Fruit fly (Drosophila melanogaster) whole organism, prepupa: ENCODE measurements around the gene Proc.

Experiments used
- CG10631 ChIP-seq: fragments of 200-800 bp; sonication (Bioruptor generic); optimal IDR thresholded peaks from 2 replicates; lab custom pipeline; 2016; ENCODE audit warnings: missing biosample characterization, missing genetic modification characterization
- CG11762 ChIP-seq: fragments of 200-800 bp; sonication (Bioruptor generic); optimal IDR thresholded peaks from 3 replicates; lab custom pipeline; 2016; ENCODE audit warnings: missing biosample characterization, missing genetic modification characterization; ENCODE audit not compliant: insufficient read depth
- CG11902 ChIP-seq: fragments of 200-800 bp; sonication (Bioruptor generic); optimal IDR thresholded peaks from 3 replicates; lab custom pipeline; 2016; ENCODE audit warnings: missing biosample characterization, missing genetic modification characterization
- CG15336 ChIP-seq: fragments of 200-800 bp; sonication (Bioruptor generic); IDR thresholded peaks from 2 replicates; pipeline ENCODE4 v1.3.6; 2022; ENCODE audit warnings: missing biosample characterization, missing genetic modification characterization
- CG16779 ChIP-seq: fragments of 200-800 bp; sonication (Bioruptor generic); optimal IDR thresholded peaks from 3 replicates; lab custom pipeline; 2017; ENCODE audit warnings: missing biosample characterization, mild to moderate bottlenecking, missing genetic modification characterization
- CG3032 ChIP-seq: fragments of 200-800 bp; optimal IDR thresholded peaks from 2 replicates; lab custom pipeline; 2019; ENCODE audit warnings: missing biosample characterization, mild to moderate bottlenecking, missing genetic modification characterization, moderate library complexity
- CG31627 ChIP-seq: fragments of 200-800 bp; sonication (Bioruptor generic); optimal IDR thresholded peaks from 3 replicates; lab custom pipeline; 2016; ENCODE audit warnings: missing biosample characterization, missing genetic modification characterization
- CG32006 ChIP-seq: fragments of 200-800 bp; sonication (Bioruptor generic); optimal IDR thresholded peaks from 3 replicates; lab custom pipeline; 2017; ENCODE audit warnings: missing biosample characterization, mild to moderate bottlenecking, missing genetic modification characterization
- CG3919 ChIP-seq: fragments of 200-800 bp; sonication (Bioruptor generic); optimal IDR thresholded peaks from 3 replicates; lab custom pipeline; 2016; ENCODE audit warnings: missing biosample characterization, missing genetic modification characterization
- CG4318 ChIP-seq: fragments of 200-800 bp; sonication (Bioruptor generic); optimal IDR thresholded peaks from 3 replicates; lab custom pipeline; 2017; ENCODE audit warnings: missing biosample characterization, mild to moderate bottlenecking, missing genetic modification characterization
- CG6163 ChIP-seq: fragments of 200-800 bp; sonication (Bioruptor generic); IDR thresholded peaks from 3 replicates; pipeline ENCODE4 v1.3.6; 2022; ENCODE audit warnings: missing biosample characterization, missing genetic modification characterization
- CG6792 ChIP-seq: fragments of 200-800 bp; sonication (Bioruptor generic); optimal IDR thresholded peaks from 3 replicates; lab custom pipeline; 2016; ENCODE audit warnings: missing biosample characterization, missing genetic modification characterization
- CG7368 ChIP-seq: fragments of 200-800 bp; sonication (Bioruptor generic); optimal IDR thresholded peaks from 3 replicates; lab custom pipeline; 2016; ENCODE audit warnings: missing biosample characterization, missing genetic modification characterization
- CG8119 ChIP-seq: fragments of 200-800 bp; sonication (Bioruptor generic); IDR thresholded peaks from 3 replicates; pipeline ENCODE4 v1.3.6; 2022; ENCODE audit warnings: missing biosample characterization, missing genetic modification characterization
- CG8632 ChIP-seq: fragments of 200-800 bp; sonication (Bioruptor generic); optimal IDR thresholded peaks from 3 replicates; lab custom pipeline; 2016; ENCODE audit warnings: missing biosample characterization, missing genetic modification characterization
- CG9139 ChIP-seq: fragments of 200-800 bp; sonication (Bioruptor generic); optimal IDR thresholded peaks from 3 replicates; lab custom pipeline; 2017; ENCODE audit warnings: missing biosample characterization, mild to moderate bottlenecking, missing genetic modification characterization
- Eip75B ChIP-seq: fragments of 200-800 bp; sonication (Bioruptor generic); optimal IDR thresholded peaks from 3 replicates; lab custom pipeline; 2016; ENCODE audit warnings: missing biosample characterization, missing genetic modification characterization
- Eip78C ChIP-seq: fragments of 200-800 bp; sonication (Bioruptor generic); peaks from one replicate; lab custom pipeline; 2016; ENCODE audit warnings: missing biosample characterization, missing genetic modification characterization
- Eip93F ChIP-seq: fragments of 200-800 bp; sonication (Bioruptor generic); optimal IDR thresholded peaks from 2 replicates; lab custom pipeline; 2016; ENCODE audit warnings: missing biosample characterization, mild to moderate bottlenecking, missing genetic modification characterization
- Ets96B ChIP-seq: fragments of 200-800 bp; optimal IDR thresholded peaks from 2 replicates; lab custom pipeline; 2019; ENCODE audit warnings: missing biosample characterization, mild to moderate bottlenecking, missing genetic modification characterization, moderate library complexity
- Gug ChIP-seq: fragments of 200-800 bp; sonication (Bioruptor generic); IDR thresholded peaks from 2 replicates; pipeline ENCODE4 v1.3.6; 2022; ENCODE audit warnings: missing biosample characterization, missing genetic modification characterization
- Hr39 ChIP-seq: fragments of 200-800 bp; sonication (Bioruptor generic); optimal IDR thresholded peaks from 2 replicates; lab custom pipeline; 2016; ENCODE audit warnings: missing biosample characterization, missing genetic modification characterization
- Hr4 ChIP-seq: fragments of 200-800 bp; sonication (Bioruptor generic); optimal IDR thresholded peaks from 3 replicates; lab custom pipeline; 2016; ENCODE audit warnings: missing biosample characterization, missing genetic modification characterization
- Smox ChIP-seq: fragments of 200-800 bp; sonication (Bioruptor generic); optimal IDR thresholded peaks from 3 replicates; lab custom pipeline; 2016; ENCODE audit warnings: missing biosample characterization, missing genetic modification characterization
- Sox102F ChIP-seq: fragments of 200-800 bp; sonication (Bioruptor generic); optimal IDR thresholded peaks from 2 replicates; lab custom pipeline; 2016; ENCODE audit warnings: missing biosample characterization, mild to moderate bottlenecking, missing genetic modification characterization
- Sox14 ChIP-seq: fragments of 200-800 bp; sonication (Bioruptor generic); optimal IDR thresholded peaks from 3 replicates; lab custom pipeline; 2016; ENCODE audit warnings: missing biosample characterization, missing genetic modification characterization
- Sox15 ChIP-seq: fragments of 200-800 bp; sonication (Bioruptor generic); optimal IDR thresholded peaks from 3 replicates; lab custom pipeline; 2016; ENCODE audit warnings: missing biosample characterization, missing genetic modification characterization
- achi ChIP-seq: fragments of 200-800 bp; sonication (Bioruptor generic); optimal IDR thresholded peaks from 3 replicates; lab custom pipeline; 2016; ENCODE audit warnings: missing biosample characterization, missing genetic modification characterization
- acj6 ChIP-seq: fragments of 200-800 bp; sonication (Bioruptor generic); optimal IDR thresholded peaks from 3 replicates; lab custom pipeline; 2016; ENCODE audit warnings: missing biosample characterization, missing genetic modification characterization
- cyc ChIP-seq: fragments of 200-800 bp; sonication (Bioruptor generic); optimal IDR thresholded peaks from 3 replicates; lab custom pipeline; 2016; ENCODE audit warnings: missing biosample characterization, missing genetic modification characterization
- dac ChIP-seq: fragments of 200-800 bp; sonication (Bioruptor generic); optimal IDR thresholded peaks from 2 replicates; lab custom pipeline; 2017; ENCODE audit warnings: missing biosample characterization, mild to moderate bottlenecking, missing genetic modification characterization
- dsx ChIP-seq: fragments of 200-800 bp; optimal IDR thresholded peaks from 3 replicates; lab custom pipeline; 2019; ENCODE audit warnings: missing biosample characterization, mild to moderate bottlenecking, missing genetic modification characterization, moderate library complexity; ENCODE audit not compliant: poor library complexity, severe bottlenecking
- eg ChIP-seq: fragments of 200-800 bp; sonication (Bioruptor generic); IDR thresholded peaks from 3 replicates; pipeline ENCODE4 v1.3.6; 2022; ENCODE audit warnings: missing biosample characterization, missing genetic modification characterization
- esn ChIP-seq: fragments of 200-800 bp; sonication (Bioruptor generic); optimal IDR thresholded peaks from 2 replicates; lab custom pipeline; 2016; ENCODE audit warnings: missing biosample characterization, mild to moderate bottlenecking, missing genetic modification characterization, moderate library complexity
- fd59A ChIP-seq: fragments of 200-800 bp; sonication (Bioruptor generic); optimal IDR thresholded peaks from 2 replicates; lab custom pipeline; 2017; ENCODE audit warnings: missing biosample characterization, mild to moderate bottlenecking, missing genetic modification characterization, missing genetic modification reagents
- lz ChIP-seq: fragments of 200-800 bp; sonication (Bioruptor generic); optimal IDR thresholded peaks from 3 replicates; lab custom pipeline; 2016; ENCODE audit warnings: missing biosample characterization, missing genetic modification characterization
- net ChIP-seq: fragments of 200-800 bp; sonication (Bioruptor generic); optimal IDR thresholded peaks from 3 replicates; lab custom pipeline; 2016; ENCODE audit warnings: missing biosample characterization, missing genetic modification characterization
- salr ChIP-seq, 2 experiments: fragments of 200-800 bp; sonication (Bioruptor generic); optimal IDR thresholded peaks; 3 replicates each; lab custom pipeline; 2016 to 2018; ENCODE audit warnings: missing biosample characterization in 2 of 2, missing genetic modification characterization in 2 of 2, mild to moderate bottlenecking in 1 of 2
- spab ChIP-seq: fragments of 200-800 bp; sonication (Bioruptor generic); optimal IDR thresholded peaks from 2 replicates; lab custom pipeline; 2017; ENCODE audit warnings: missing biosample characterization, mild to moderate bottlenecking, missing genetic modification characterization, missing genetic modification reagents
- svp ChIP-seq: fragments of 200-800 bp; sonication (Bioruptor generic); peaks from one replicate; lab custom pipeline; 2016; ENCODE audit warnings: missing biosample characterization, missing genetic modification characterization
- topi ChIP-seq: fragments of 200-800 bp; sonication (Bioruptor generic); optimal IDR thresholded peaks from 3 replicates; lab custom pipeline; 2016; ENCODE audit warnings: missing biosample characterization, missing genetic modification characterization
- vri ChIP-seq: fragments of 200-800 bp; sonication (Bioruptor generic); optimal IDR thresholded peaks from 3 replicates; lab custom pipeline; 2016; ENCODE audit warnings: missing biosample characterization, mild to moderate bottlenecking, missing genetic modification characterization

Proc gene

dm6 chr2L:7897245-7897644 lies 26.0 kb upstream of the Proc start (continued):
- peak; percentile 20 for TF ChIP-seq Hr4
- peak; percentile 20 for TF ChIP-seq Sox15 (GFP tag; lab: Kevin White, UChicago)
- peak; percentile 71 for TF ChIP-seq esn
- peak; percentile 56 for TF ChIP-seq achi (GFP tag; lab: Kevin White, UChicago)
- TF ChIP-seq Eip93F (GFP tag; lab: Kevin White, UChicago): no peak
- TF ChIP-seq topi: peak; percentile 67
- no peak for TF ChIP-seq eg
- TF ChIP-seq Ets96B (tag; lab: Kevin White, UChicago): peak; percentile 80
- peak; percentile 52; the same call in 2 of the 3 replicates for TF ChIP-seq CG8119 (GFP tag; lab: Robert Waterston, UW)
- TF ChIP-seq CG3032: peak; percentile 43
- TF ChIP-seq lz (GFP tag; lab: Kevin White, UChicago): peak; percentile 47
- TF ChIP-seq CG6163 (GFP tag; lab: Robert Waterston, UW): peak; percentile 69
- TF ChIP-seq CG11902 (GFP tag; lab: Kevin White, UChicago): peak; percentile 27
- TF ChIP-seq CG31627 (GFP tag; lab: Kevin White, UChicago): peak; percentile 53
- TF ChIP-seq spab: peak; percentile 55
- peak; percentile 59; the same call in 1 of the 2 replicates for TF ChIP-seq CG15336 (GFP tag; lab: Robert Waterston, UW)
- TF ChIP-seq Smox (GFP tag; lab: Kevin White, UChicago): peak; percentile 63
- TF ChIP-seq, all 60 proteins: peak for 43

dm6 chr2L:7890654-7891114 lies 19.5 kb upstream of the Proc start, which contains the start of gene Spn28Db:
TSS of gene Spn28Db (minus strand) at chr2L:7890704.
- TF ChIP-seq Eip75B (GFP tag; lab: Kevin White, UChicago) (no peak), CG3032 (no peak), CG31627 (GFP tag; lab: Kevin White, UChicago) (peak; percentile 35), CG10631 (GFP tag; lab: Kevin White, UChicago) (no peak), dsx (GFP tag; lab: Kevin White, UChicago) (peak; percentile 94), dac (GFP tag; lab: Kevin White, UChicago) (no peak), CG8119 (GFP tag; lab: Robert Waterston, UW) (no peak), esn (peak; percentile 8), cyc (GFP tag; lab: Kevin White, UChicago) (peak; percentile 10), Gug (GFP tag; lab: Robert Waterston, UW) (no peak)

dm6 chr2L:7889029-7889428 lies 17.8 kb upstream of the Proc start, which contains the start of gene Spn28Da:
TSS of gene Spn28Da (minus strand) at chr2L:7889129.
- no peak for TF ChIP-seq acj6 (GFP tag; lab: Kevin White, UChicago)
- TF ChIP-seq Eip78C (GFP tag; lab: Kevin White, UChicago): no peak
- TF ChIP-seq Sox102F (GFP tag; lab: Kevin White, UChicago): no peak
- TF ChIP-seq Hr39 (GFP tag; lab: Kevin White, UChicago): no peak
- no peak for TF ChIP-seq CG32006 (GFP tag; lab: Kevin White, UChicago)
- TF ChIP-seq esn: no peak
- no peak for TF ChIP-seq CG8119 (GFP tag; lab: Robert Waterston, UW)
- no peak for TF ChIP-seq CG3919 (GFP tag; lab: Kevin White, UChicago)
- no peak for TF ChIP-seq Ets96B (tag; lab: Kevin White, UChicago)
- TF ChIP-seq CG8632 (GFP tag; lab: Kevin White, UChicago): no peak
- TF ChIP-seq CG7368 (GFP tag; lab: Kevin White, UChicago): no peak
- no peak for TF ChIP-seq cyc (GFP tag; lab: Kevin White, UChicago)
- TF ChIP-seq vri: no peak
- TF ChIP-seq Eip93F (GFP tag; lab: Kevin White, UChicago): no peak
- no peak for TF ChIP-seq Sox14 (GFP tag; lab: Kevin White, UChicago)
- no peak for TF ChIP-seq fd59A
- TF ChIP-seq CG6792: no peak
- no peak for TF ChIP-seq eg

- no peak for TF ChIP-seq CG11762 (GFP tag; lab: Kevin White, UChicago)
- TF ChIP-seq Eip93F (GFP tag; lab: Kevin White, UChicago): no peak
- TF ChIP-seq CG9139 (GFP tag; lab: Kevin White, UChicago): no peak
- no peak for TF ChIP-seq Gug (GFP tag; lab: Robert Waterston, UW)
- no peak for TF ChIP-seq CG16779
- no peak for TF ChIP-seq lz (GFP tag; lab: Kevin White, UChicago)
- no peak for TF ChIP-seq CG4318 (GFP tag; lab: Kevin White, UChicago)
- no peak for TF ChIP-seq salr (GFP tag; optimal IDR thresholded peaks at IDR 0.05; lab: Kevin White, UChicago)
- TF ChIP-seq CG6792: no peak
- TF ChIP-seq net (GFP tag; lab: Kevin White, UChicago): no peak
- TF ChIP-seq CG3032: no peak
- TF ChIP-seq svp (GFP tag; lab: Kevin White, UChicago): no peak
Measured at dm6 chr2L:7887333-7887732, 16.1 kb upstream of the Proc start, which contains the start of gene CG7102. TSS of gene CG7102 (minus strand) at chr2L:7887513.
